Fruit fly (Drosophila melanogaster): ENCODE measurements around the gene mus101.

mus101 gene

DNA sequence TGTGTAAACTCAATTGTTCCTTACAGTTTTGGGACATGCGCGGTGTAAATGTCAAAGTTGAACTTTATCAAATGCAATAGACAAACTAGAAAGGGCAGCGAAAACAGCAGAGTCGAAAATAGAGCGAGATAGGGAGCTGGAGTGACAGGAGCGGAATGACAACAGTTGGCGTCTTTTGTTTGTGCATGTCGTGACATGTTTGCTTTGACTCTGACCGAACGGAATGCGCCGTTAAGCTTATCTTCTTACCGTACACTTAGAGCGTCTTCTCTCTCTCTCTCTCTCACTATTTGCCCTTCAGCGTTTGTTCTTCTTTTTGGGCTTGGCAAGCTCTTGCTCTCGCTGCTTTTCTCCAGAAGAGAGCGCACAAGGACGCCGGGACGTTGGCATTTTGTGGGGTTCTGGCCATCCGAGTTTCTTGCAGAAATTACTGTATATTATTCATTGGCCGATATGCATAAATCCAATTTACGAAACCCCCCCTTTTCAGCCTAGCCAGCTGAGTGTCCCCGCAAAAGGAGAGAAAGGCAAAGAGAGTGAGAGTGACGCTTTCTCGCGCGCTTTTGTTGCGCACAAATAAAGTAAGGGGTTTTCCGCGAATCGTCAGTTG, 39.8 kb downstream of the mus101 start:
- no peak for TF ChIP-seq noc (tag; optimal IDR thresholded peaks at IDR 0.05)

DNA sequence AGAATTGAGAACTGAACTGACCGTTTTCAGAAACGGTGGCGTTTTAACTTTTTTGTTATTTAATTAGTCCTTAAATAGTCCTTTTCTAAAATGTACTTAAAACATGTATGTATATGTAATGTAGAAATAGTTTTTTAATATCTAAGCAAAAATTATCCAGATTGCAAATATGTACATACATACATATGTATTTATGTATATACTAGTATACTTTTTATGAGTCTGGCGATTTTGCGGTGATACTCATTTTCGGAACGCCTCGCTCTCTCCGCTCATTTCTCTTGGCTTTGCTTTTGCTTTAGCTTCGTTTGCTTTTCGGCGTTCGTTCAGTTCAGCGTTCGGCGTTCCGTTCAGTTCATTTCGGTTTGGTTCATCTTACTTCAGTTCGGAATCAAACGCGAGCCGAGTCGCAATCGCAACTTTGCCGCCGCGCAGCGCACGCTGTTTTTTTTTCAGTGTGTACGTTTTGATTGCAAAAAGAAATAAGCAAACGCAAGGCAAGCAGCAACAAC, 40.4 kb downstream of the mus101 start, which contains the start of gene rdgB:
Gene rdgB, plus strand, starts transcription at position 381 of the 512 bp plus-strand sequence.
- peak; percentile 14 for TF ChIP-seq noc (tag; optimal IDR thresholded peaks at IDR 0.05)

DNA sequence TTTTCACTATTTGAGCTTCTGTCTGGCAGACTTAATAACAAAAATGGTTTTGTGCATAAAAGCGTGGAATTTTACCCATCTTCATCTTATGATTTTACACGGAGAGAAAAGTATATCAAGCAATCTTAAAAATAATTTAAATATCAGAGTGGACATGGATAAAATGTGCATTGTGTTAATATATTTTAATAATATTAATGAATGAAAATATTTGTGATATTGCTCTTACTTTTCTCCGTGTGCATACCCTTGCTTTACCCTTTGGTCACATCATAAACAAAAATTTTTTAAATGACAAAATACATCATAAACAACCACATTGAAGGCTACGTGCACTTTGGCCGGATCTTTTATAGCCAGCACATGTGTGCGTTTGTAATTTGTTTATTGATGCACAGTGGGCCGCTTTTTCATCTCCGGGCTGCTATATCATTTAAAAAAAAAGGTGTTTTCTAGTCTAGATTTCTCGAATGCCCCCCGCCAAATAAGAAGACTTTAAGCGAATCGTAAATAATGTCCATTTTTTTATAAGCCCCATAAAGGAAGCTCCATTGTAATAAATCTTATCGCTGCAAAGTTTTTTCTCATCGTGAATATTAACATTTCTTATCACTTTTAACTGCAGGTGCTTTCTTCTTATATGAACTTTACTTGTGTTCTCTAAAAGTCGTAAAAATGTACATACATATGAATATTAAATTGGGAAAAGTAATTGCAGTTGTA, 42.5 kb downstream of the mus101 start:
- TF ChIP-seq noc (tag; optimal IDR thresholded peaks at IDR 0.05): peak; percentile 48

DNA sequence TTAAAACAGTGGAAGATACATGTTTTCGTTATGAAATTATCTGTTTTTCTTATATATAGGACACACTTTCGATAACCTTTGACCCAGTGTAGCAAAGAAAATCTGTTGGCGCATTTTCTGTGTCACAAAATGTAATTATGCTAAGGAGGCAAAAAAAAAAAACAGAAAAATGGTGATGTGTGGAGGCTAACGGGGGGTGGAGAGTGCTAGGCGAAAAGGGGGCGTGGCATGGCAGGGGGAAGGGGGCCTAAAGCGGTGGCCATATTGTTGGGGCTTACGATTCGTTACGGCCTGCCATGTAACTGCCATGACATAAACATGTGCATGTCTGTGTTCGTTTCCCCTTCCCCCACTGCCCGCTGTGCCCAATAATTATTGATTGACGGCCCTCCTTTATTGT, 43.2 kb downstream of the mus101 start:
- TF ChIP-seq noc (tag; optimal IDR thresholded peaks at IDR 0.05): no peak

DNA sequence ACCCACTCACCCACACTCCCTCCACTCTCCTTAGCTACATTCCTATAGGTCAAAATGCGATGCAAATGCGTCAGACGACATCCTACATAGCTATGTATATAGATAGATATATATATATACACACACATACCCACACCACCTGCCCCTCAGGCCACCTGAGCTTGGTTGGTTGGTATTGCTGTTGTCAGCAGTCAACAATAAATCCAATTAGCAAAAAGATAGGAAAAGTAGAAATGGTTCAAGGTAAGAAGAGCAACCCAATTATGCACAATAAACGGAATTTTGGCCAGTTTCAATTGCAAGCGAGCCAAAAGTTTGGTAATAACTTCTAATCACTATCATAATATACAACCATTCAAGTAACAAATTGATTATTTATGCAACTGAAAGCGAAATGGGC, 44.4 kb downstream of the mus101 start:
- TF ChIP-seq noc (tag; optimal IDR thresholded peaks at IDR 0.05): no peak

DNA sequence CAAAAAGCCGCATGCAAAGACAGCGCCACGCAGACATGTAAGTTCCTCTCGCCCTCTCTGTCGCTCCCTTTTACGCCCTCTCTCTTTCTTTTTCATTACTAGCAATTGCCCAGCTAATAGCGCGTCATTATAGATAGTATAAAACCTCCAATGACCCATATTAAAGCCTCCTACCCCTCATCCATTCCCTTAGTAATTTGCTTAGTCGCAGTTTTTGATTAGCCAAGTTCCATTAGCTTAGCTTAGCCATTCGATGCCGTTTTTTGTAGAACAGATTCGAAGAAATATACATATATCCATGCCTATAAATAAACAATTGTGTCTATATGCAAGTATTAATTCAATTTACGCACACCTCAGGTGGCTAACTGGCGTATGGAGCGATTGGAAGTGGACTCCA, 48.7 kb downstream of the mus101 start:
- TF ChIP-seq noc (tag; optimal IDR thresholded peaks at IDR 0.05): no peak

Measured in whole organism, larva.